Fruit fly (Drosophila melanogaster) whole organism, adult: Measurements from ENCODE around the gene CG18649.

Experiments used
- CG1620 ChIP-seq: fragments of 200-800 bp; sonication (Bioruptor generic); optimal IDR thresholded peaks from 2 replicates; lab custom pipeline; 2016; ENCODE audit warnings: missing biosample characterization, missing genetic modification characterization
- CG33017 ChIP-seq: fragments of 200-800 bp; sonication (Bioruptor generic); optimal IDR thresholded peaks from 2 replicates; lab custom pipeline; 2018; ENCODE audit warnings: missing biosample characterization, mild to moderate bottlenecking, missing genetic modification characterization, moderate library complexity
- CG5204 ChIP-seq: fragments of 200-800 bp; sonication (Bioruptor generic); optimal IDR thresholded peaks from 2 replicates; lab custom pipeline; 2016; ENCODE audit warnings: missing biosample characterization, missing genetic modification characterization
- CG7101 ChIP-seq: fragments of 200-800 bp; sonication (Bioruptor generic); optimal IDR thresholded peaks from 2 replicates; lab custom pipeline; 2018; ENCODE audit warnings: missing biosample characterization, mild to moderate bottlenecking, missing genetic modification characterization, moderate library complexity
- Clk ChIP-seq: fragments of 200-800 bp; sonication (Bioruptor generic); optimal IDR thresholded peaks from 2 replicates; lab custom pipeline; 2017; ENCODE audit warnings: missing biosample characterization, missing genetic modification characterization
- Crg-1 ChIP-seq: fragments of 200-800 bp; sonication (Bioruptor generic); optimal IDR thresholded peaks from 2 replicates; lab custom pipeline; 2016; ENCODE audit warnings: missing biosample characterization, missing genetic modification characterization
- ovo ChIP-seq: fragments of 200-800 bp; sonication (Bioruptor generic); optimal IDR thresholded peaks from 2 replicates; lab custom pipeline; 2016; ENCODE audit warnings: missing biosample characterization, missing genetic modification characterization
- toe ChIP-seq: fragments of 200-800 bp; sonication (Bioruptor generic); optimal IDR thresholded peaks from 2 replicates; lab custom pipeline; 2016; ENCODE audit warnings: missing biosample characterization, missing genetic modification characterization

- TF ChIP-seq Crg-1, result no peak
- TF ChIP-seq ovo (GFP tag; lab: Kevin White, UChicago), result no peak
- TF ChIP-seq CG33017 (tag; lab: Kevin White, UChicago), result no peak
- TF ChIP-seq CG7101 (tag; lab: Kevin White, UChicago), result no peak
- no peak for TF ChIP-seq toe (GFP tag; lab: Kevin White, UChicago)
- no peak for TF ChIP-seq CG5204
- no peak for TF ChIP-seq CG1620
- no peak for TF ChIP-seq Clk (GFP tag; lab: Kevin White, UChicago)
Measured at dm6 chr3L:15089083-15089704, 35.3 kb upstream of the CG18649 start.
